Worm (Caenorhabditis elegans) whole organism, mixed stage, embryonic: ENCODE measurements around the gene W10G6.1.

Source experiments
- ces-1 ChIP-seq: fragments of 150-350 bp; optimal IDR thresholded peaks from 2 replicates; lab custom pipeline; 2014; ENCODE audit warnings: missing biosample characterization, missing genetic modification reagents, missing genetic modification characterization
- elt-3 ChIP-seq: fragments of 150-350 bp; optimal IDR thresholded peaks from 2 replicates; lab custom pipeline; 2014; ENCODE audit warnings: missing biosample characterization, missing genetic modification characterization
- mab-5 ChIP-seq: fragments of 150-350 bp; optimal IDR thresholded peaks from 2 replicates; lab custom pipeline; 2014; ENCODE audit warnings: missing biosample characterization, missing genetic modification characterization
- mep-1 ChIP-seq: fragments of 150-350 bp; optimal IDR thresholded peaks from 2 replicates; lab custom pipeline; 2017; ENCODE audit warnings: missing biosample characterization, missing genetic modification reagents, missing genetic modification characterization, inconsistent platforms
- nhr-28 ChIP-seq: fragments of 150-350 bp; optimal IDR thresholded peaks from 2 replicates; lab custom pipeline; 2014; ENCODE audit warnings: missing biosample characterization, missing genetic modification characterization
- nhr-76 ChIP-seq: sonication (generic microtip); optimal IDR thresholded peaks from 2 replicates; lab custom pipeline; 2017; ENCODE audit warnings: missing biosample characterization, missing genetic modification characterization
- pha-4 ChIP-seq: fragments of 150-350 bp; optimal IDR thresholded peaks from 2 replicates; lab custom pipeline; 2018; ENCODE audit warnings: missing biosample characterization, missing genetic modification reagents, missing genetic modification characterization
- snpc-4 ChIP-seq: fragments of 150-350 bp; optimal IDR thresholded peaks from 2 replicates; lab custom pipeline; 2014; ENCODE audit warnings: missing biosample characterization, missing genetic modification characterization
- tbx-8 ChIP-seq: fragments of 200-800 bp; sonication (Bioruptor generic); optimal IDR thresholded peaks from 2 replicates; lab custom pipeline; 2018; ENCODE audit warnings: mild to moderate bottlenecking, missing genetic modification characterization, moderate library complexity, missing compliant biosample characterization
- unc-39 ChIP-seq: fragments of 150-350 bp; optimal IDR thresholded peaks from 2 replicates; lab custom pipeline; 2014; ENCODE audit warnings: missing biosample characterization, missing genetic modification characterization
- unc-62 ChIP-seq: fragments of 150-350 bp; optimal IDR thresholded peaks from 2 replicates; lab custom pipeline; 2014; ENCODE audit warnings: missing biosample characterization, missing genetic modification reagents, missing genetic modification characterization
- zip-8 ChIP-seq: fragments of 150-350 bp; optimal IDR thresholded peaks from 2 replicates; lab custom pipeline; 2014; ENCODE audit warnings: missing biosample characterization, missing genetic modification characterization

ce11 chrX:16205880-16206279 is 39.1 kb upstream of the W10G6.1 start:
- TF ChIP-seq unc-62 (GFP tag; lab: Kevin White, UChicago) (peak; percentile 10), elt-3 (tag; lab: Kevin White, UChicago) (no peak), ces-1 (GFP tag; lab: Kevin White, UChicago) (peak; percentile 71), zip-8 (tag; lab: Kevin White, UChicago) (no peak), mep-1 (tag; lab: Kevin White, UChicago) (peak; percentile 61), snpc-4 (tag; lab: Kevin White, UChicago) (no peak), nhr-28 (tag; lab: Kevin White, UChicago) (no peak), tbx-8 (GFP tag; lab: Kevin White, UChicago) (no peak), nhr-76 (tag; lab: Kevin White, UChicago) (no peak), pha-4 (tag; lab: Kevin White, UChicago) (no peak), mab-5 (no peak), unc-39 (tag; lab: Kevin White, UChicago) (no peak)
